Worm (Caenorhabditis elegans) whole organism, L3 larva: ENCODE measurements around the gene F21D5.5.

Experiments
- R02D3.7 ChIP-seq: fragments of 150-350 bp; optimal IDR thresholded peaks from 2 replicates; lab custom pipeline; 2014; ENCODE audit warnings: missing biosample characterization, missing genetic modification characterization
- ZK546.5 ChIP-seq: sonication (generic microtip); optimal IDR thresholded peaks from 2 replicates; lab custom pipeline; 2017; ENCODE audit warnings: missing biosample characterization, missing genetic modification characterization
- aly-2 ChIP-seq: fragments of 150-350 bp; optimal IDR thresholded peaks from 2 replicates; lab custom pipeline; 2014; ENCODE audit warnings: missing biosample characterization, missing genetic modification characterization
- ama-1 ChIP-seq: fragments of 150-350 bp; optimal IDR thresholded peaks from 2 replicates; lab custom pipeline; 2018
- ceh-16 ChIP-seq: sonication (generic microtip); optimal IDR thresholded peaks from 2 replicates; lab custom pipeline; 2017; ENCODE audit warnings: missing biosample characterization, missing genetic modification characterization
- ceh-82 ChIP-seq: fragments of 150-350 bp; optimal IDR thresholded peaks from 2 replicates; lab custom pipeline; 2014; ENCODE audit warnings: missing biosample characterization, missing genetic modification characterization
- ceh-9 ChIP-seq: sonication (generic microtip); optimal IDR thresholded peaks from 2 replicates; lab custom pipeline; 2018; ENCODE audit warnings: missing biosample characterization, missing genetic modification characterization
- daf-12 ChIP-seq: fragments of 150-350 bp; optimal IDR thresholded peaks from 2 replicates; lab custom pipeline; 2014; ENCODE audit warnings: missing biosample characterization, missing genetic modification reagents, missing genetic modification characterization
- egl-27 ChIP-seq: sonication (generic microtip); optimal IDR thresholded peaks from 4 replicates; lab custom pipeline; 2017; ENCODE audit warnings: missing biosample characterization, missing genetic modification reagents, missing genetic modification characterization
- egl-5 ChIP-seq: fragments of 150-350 bp; optimal IDR thresholded peaks from 2 replicates; lab custom pipeline; 2017; ENCODE audit warnings: missing biosample characterization, missing genetic modification reagents, missing genetic modification characterization, inconsistent platforms
- elt-1 ChIP-seq: fragments of 150-350 bp; optimal IDR thresholded peaks from 2 replicates; lab custom pipeline; 2014; ENCODE audit warnings: missing biosample characterization, missing genetic modification characterization
- elt-2 ChIP-seq: sonication (generic microtip); optimal IDR thresholded peaks from 2 replicates; lab custom pipeline; 2016; ENCODE audit warnings: missing genetic modification reagents, mild to moderate bottlenecking, missing genetic modification characterization, missing compliant biosample characterization
- elt-3 ChIP-seq, 3 experiments: fragments of 150-350 bp in 1 of 3; sonication (generic microtip) in 2 of 3; optimal IDR thresholded peaks; 2 replicates in 2 of 3; 4 replicates in 1 of 3; lab custom pipeline; 2014 to 2017; ENCODE audit warnings: missing biosample characterization in 3 of 3, missing genetic modification characterization in 3 of 3
- eor-1 ChIP-seq, 2 experiments: fragments of 150-350 bp; optimal IDR thresholded peaks; 2 replicates each; lab custom pipeline; 2014 to 2018; ENCODE audit warnings: missing biosample characterization in 2 of 2, missing genetic modification characterization in 2 of 2
- fkh-10 ChIP-seq: sonication (generic microtip); optimal IDR thresholded peaks from 2 replicates; lab custom pipeline; 2017; ENCODE audit warnings: missing biosample characterization, missing genetic modification reagents, missing genetic modification characterization
- fkh-2 ChIP-seq: fragments of 150-350 bp; optimal IDR thresholded peaks from 2 replicates; lab custom pipeline; 2014; ENCODE audit warnings: missing biosample characterization, missing genetic modification reagents, missing genetic modification characterization
- fos-1 ChIP-seq: fragments of 150-350 bp; optimal IDR thresholded peaks from 2 replicates; lab custom pipeline; 2014; ENCODE audit warnings: missing biosample characterization, missing genetic modification characterization
- hmg-11 ChIP-seq: sonication (generic microtip); optimal IDR thresholded peaks from 2 replicates; lab custom pipeline; 2016; ENCODE audit warnings: missing genetic modification characterization, missing compliant biosample characterization
- jun-1 ChIP-seq: fragments of 150-350 bp; optimal IDR thresholded peaks from 2 replicates; lab custom pipeline; 2014; ENCODE audit warnings: missing biosample characterization, missing genetic modification reagents, missing genetic modification characterization
- lin-15B ChIP-seq: fragments of 150-350 bp; optimal IDR thresholded peaks from 2 replicates; lab custom pipeline; 2014; ENCODE audit warnings: missing biosample characterization, missing genetic modification characterization
- lin-39 ChIP-seq: fragments of 150-350 bp; optimal IDR thresholded peaks from 2 replicates; lab custom pipeline; 2018; ENCODE audit warnings: missing biosample characterization, missing genetic modification reagents, missing genetic modification characterization
- lsy-12 ChIP-seq: sonication (generic microtip); optimal IDR thresholded peaks from 2 replicates; lab custom pipeline; 2016; ENCODE audit warnings: mild to moderate bottlenecking, missing genetic modification characterization, missing compliant biosample characterization
- nfya-1 ChIP-seq: sonication (generic microtip); optimal IDR thresholded peaks from 2 replicates; lab custom pipeline; 2017; ENCODE audit warnings: missing genetic modification characterization, mild to moderate bottlenecking, missing compliant biosample characterization, antibody characterized with exemption, moderate library complexity; ENCODE audit not compliant: insufficient read depth
- nhr-11 ChIP-seq: fragments of 150-350 bp; optimal IDR thresholded peaks from 2 replicates; lab custom pipeline; 2014; ENCODE audit warnings: missing biosample characterization, missing genetic modification characterization
- nhr-12 ChIP-seq: fragments of 150-350 bp; optimal IDR thresholded peaks from 2 replicates; lab custom pipeline; 2014; ENCODE audit warnings: missing biosample characterization, missing genetic modification characterization
- nhr-23 ChIP-seq: fragments of 150-350 bp; optimal IDR thresholded peaks from 2 replicates; lab custom pipeline; 2014; ENCODE audit warnings: missing biosample characterization, missing genetic modification reagents, missing genetic modification characterization
- nhr-237 ChIP-seq: fragments of 150-350 bp; optimal IDR thresholded peaks from 2 replicates; lab custom pipeline; 2014; ENCODE audit warnings: missing biosample characterization, missing genetic modification characterization
- nhr-25 ChIP-seq: sonication (generic microtip); optimal IDR thresholded peaks from 2 replicates; lab custom pipeline; 2017; ENCODE audit warnings: missing biosample characterization, missing genetic modification characterization
- nhr-28 ChIP-seq: fragments of 150-350 bp; optimal IDR thresholded peaks from 2 replicates; lab custom pipeline; 2014; ENCODE audit warnings: missing biosample characterization, missing genetic modification characterization
- nhr-43 ChIP-seq: sonication (generic microtip); optimal IDR thresholded peaks from 2 replicates; lab custom pipeline; 2016; ENCODE audit warnings: mild to moderate bottlenecking, missing genetic modification characterization, missing compliant biosample characterization; ENCODE audit not compliant: poor library complexity, severe bottlenecking
- nhr-76 ChIP-seq: fragments of 150-350 bp; sonication (generic microtip); optimal IDR thresholded peaks from 5 replicates; lab custom pipeline; 2014; ENCODE audit warnings: missing biosample characterization, missing genetic modification characterization
- nhr-77 ChIP-seq: fragments of 150-350 bp; optimal IDR thresholded peaks from 2 replicates; lab custom pipeline; 2014; ENCODE audit warnings: missing biosample characterization, missing genetic modification characterization
- pha-4 ChIP-seq: fragments of 150-350 bp; optimal IDR thresholded peaks from 2 replicates; lab custom pipeline; 2014; ENCODE audit warnings: missing biosample characterization, missing genetic modification reagents, missing genetic modification characterization
- pqm-1 ChIP-seq: fragments of 150-350 bp; optimal IDR thresholded peaks from 2 replicates; lab custom pipeline; 2017; ENCODE audit warnings: missing biosample characterization, missing genetic modification characterization, inconsistent platforms
- sea-2 ChIP-seq: fragments of 150-350 bp; sonication (generic microtip); optimal IDR thresholded peaks from 4 replicates; lab custom pipeline; 2014; ENCODE audit warnings: missing biosample characterization, missing genetic modification reagents, missing genetic modification characterization
- skn-1 ChIP-seq: fragments of 150-350 bp; optimal IDR thresholded peaks from 2 replicates; lab custom pipeline; 2014; ENCODE audit warnings: missing biosample characterization, missing genetic modification characterization
- snpc-4 ChIP-seq: fragments of 150-350 bp; optimal IDR thresholded peaks from 2 replicates; lab custom pipeline; 2014; ENCODE audit warnings: missing biosample characterization, missing genetic modification characterization
- tbx-2 ChIP-seq: sonication (generic microtip); optimal IDR thresholded peaks from 2 replicates; lab custom pipeline; 2016; ENCODE audit warnings: mild to moderate bottlenecking, missing genetic modification characterization, missing compliant biosample characterization
- unc-39 ChIP-seq: sonication (generic microtip); optimal IDR thresholded peaks from 4 replicates; lab custom pipeline; 2017; ENCODE audit warnings: missing biosample characterization, missing genetic modification characterization
- zag-1 ChIP-seq: fragments of 150-350 bp; optimal IDR thresholded peaks from 2 replicates; lab custom pipeline; 2014; ENCODE audit warnings: missing biosample characterization, missing genetic modification characterization
- ztf-11 ChIP-seq: fragments of 150-350 bp; optimal IDR thresholded peaks from 2 replicates; lab custom pipeline; 2014; ENCODE audit warnings: missing biosample characterization, missing genetic modification characterization
- ztf-4 ChIP-seq: fragments of 150-350 bp; optimal IDR thresholded peaks from 2 replicates; lab custom pipeline; 2014; ENCODE audit warnings: missing biosample characterization, missing genetic modification characterization

Gene F21D5.5

ce11 chrIV:8758620-8759019, 19.4 kb upstream of the F21D5.5 start:
- TF ChIP-seq eor-1 (tag; optimal IDR thresholded peaks at IDR 0.05; lab: Kevin White, UChicago): no peak
- TF ChIP-seq daf-12 (tag; lab: Kevin White, UChicago): no peak
- TF ChIP-seq sea-2 (GFP tag; lab: Kevin White, UChicago): no peak
- no peak for TF ChIP-seq nhr-12
- TF ChIP-seq nhr-23: no peak
- peak; percentile 4 for TF ChIP-seq pha-4 (tag; lab: Kevin White, UChicago)
- TF ChIP-seq nhr-28: no peak
- TF ChIP-seq elt-2 (tag; lab: Kevin White, UChicago): peak; percentile 17
- TF ChIP-seq lsy-12 (tag; lab: Kevin White, UChicago): no peak
- no peak for TF ChIP-seq nhr-77 (tag; lab: Kevin White, UChicago)
- TF ChIP-seq fos-1 (tag; lab: Kevin White, UChicago): no peak
- TF ChIP-seq elt-1 (tag; lab: Kevin White, UChicago): no peak
- no peak for TF ChIP-seq skn-1
- TF ChIP-seq nhr-237: no peak
- TF ChIP-seq nhr-76 (tag; lab: Kevin White, UChicago): no peak
- TF ChIP-seq snpc-4 (tag; lab: Kevin White, UChicago): no peak
- no peak for TF ChIP-seq ZK546.5 (tag; lab: Kevin White, UChicago)
- TF ChIP-seq nfya-1 (tag; lab: Kevin White, UChicago): peak; percentile 66
- TF ChIP-seq R02D3.7 (tag; lab: Kevin White, UChicago): no peak
- no peak for TF ChIP-seq jun-1 (tag; lab: Kevin White, UChicago)
- TF ChIP-seq zag-1 (tag; lab: Kevin White, UChicago): no peak
- TF ChIP-seq ztf-11: no peak
- TF ChIP-seq lin-15B (tag; lab: Kevin White, UChicago): peak; percentile 27
- no peak for TF ChIP-seq pqm-1 (tag; lab: Kevin White, UChicago)
- no peak for TF ChIP-seq ceh-16 (tag; lab: Kevin White, UChicago)
- TF ChIP-seq nhr-25 (tag; lab: Kevin White, UChicago): no peak
- no peak for TF ChIP-seq aly-2
- no peak for TF ChIP-seq elt-3 (tag; optimal IDR thresholded peaks at IDR 0.05; lab: Kevin White, UChicago)
- no peak for TF ChIP-seq unc-39 (tag; lab: Kevin White, UChicago)
- TF ChIP-seq fkh-2 (tag; lab: Kevin White, UChicago): no peak
- peak; percentile 84 for TF ChIP-seq lin-39 (tag; lab: Kevin White, UChicago)
- no peak for TF ChIP-seq egl-5 (tag; lab: Kevin White, UChicago)
- TF ChIP-seq fkh-10 (GFP tag; lab: Kevin White, UChicago): peak; percentile 37
- no peak for TF ChIP-seq ama-1
- no peak for TF ChIP-seq tbx-2 (tag; lab: Kevin White, UChicago)
- TF ChIP-seq egl-27 (tag; lab: Kevin White, UChicago): no peak
- no peak for TF ChIP-seq ceh-82 (tag; lab: Kevin White, UChicago)
- no peak for TF ChIP-seq nhr-11
- peak; percentile 32 for TF ChIP-seq hmg-11 (tag; lab: Kevin White, UChicago)
- TF ChIP-seq ztf-4 (tag; lab: Kevin White, UChicago): no peak
- TF ChIP-seq ceh-9 (tag; lab: Kevin White, UChicago): no peak

- no peak for TF ChIP-seq ceh-9 (tag; lab: Kevin White, UChicago)
- TF ChIP-seq pqm-1 (tag; lab: Kevin White, UChicago): peak; percentile 68
- no peak for TF ChIP-seq nhr-43 (tag; lab: Kevin White, UChicago)
- TF ChIP-seq hmg-11 (tag; lab: Kevin White, UChicago): no peak
- TF ChIP-seq nhr-25 (tag; lab: Kevin White, UChicago): no peak
- TF ChIP-seq nhr-11: no peak
- TF ChIP-seq lsy-12 (tag; lab: Kevin White, UChicago): no peak
- no peak for TF ChIP-seq nhr-12
- TF ChIP-seq snpc-4 (tag; lab: Kevin White, UChicago): no peak
- TF ChIP-seq elt-2 (tag; lab: Kevin White, UChicago): peak; percentile 85
- no peak for TF ChIP-seq fkh-2 (tag; lab: Kevin White, UChicago)
- TF ChIP-seq pha-4 (tag; lab: Kevin White, UChicago): peak; percentile 45
- no peak for TF ChIP-seq ztf-11
- no peak for TF ChIP-seq nhr-76 (tag; lab: Kevin White, UChicago)
- no peak for TF ChIP-seq nhr-28
- no peak for TF ChIP-seq ama-1
- peak; percentile 41 for TF ChIP-seq nfya-1 (tag; lab: Kevin White, UChicago)
Measured at ce11 chrIV:8757729-8758128, 18.5 kb upstream of the F21D5.5 start.
